Worm (Caenorhabditis elegans): ENCODE measurements around the gene col-166.

Gene col-166

ce11 chrX:6253899-6254670, 25.7 kb upstream of the col-166 start (continued):
- TF ChIP-seq dmd-8 (GFP tag; IDR thresholded peaks at IDR 0.05): 0 out of 2 replicates have a peak, but pooled peaks have one; percentile 16
- TF ChIP-seq nhr-111 (GFP tag; optimal IDR thresholded peaks at IDR 0.05): no peak
- no peak for TF ChIP-seq F44E2.7 (GFP tag; IDR thresholded peaks at IDR 0.05)
- no peak for TF ChIP-seq unc-39 (tag; optimal IDR thresholded peaks at IDR 0.05)
- peak; percentile 61 for TF ChIP-seq gei-8 (GFP tag; optimal IDR thresholded peaks at IDR 0.05)
- TF ChIP-seq cey-2 (tag; optimal IDR thresholded peaks at IDR 0.05; ENCODE audit: borderline replicate concordance, insufficient read depth): no peak

- no peak for TF ChIP-seq aly-2 (tag; optimal IDR thresholded peaks at IDR 0.05)
- TF ChIP-seq hlh-30 (tag; optimal IDR thresholded peaks at IDR 0.05; ENCODE audit: insufficient read depth): peak; percentile 25
Observed at ce11 chrX:6254671-6255031, 25.2 kb upstream of the col-166 start.

- TF ChIP-seq nhr-42 (GFP tag; IDR thresholded peaks at IDR 0.05) (no peak; the same call in 1 of the 2 replicates), nhr-10 (tag; optimal IDR thresholded peaks at IDR 0.05) (peak; percentile 84), zag-1 (tag; optimal IDR thresholded peaks at IDR 0.05) (no peak), lsy-2 (tag; optimal IDR thresholded peaks at IDR 0.05) (peak; percentile 38 to 63), pqm-1 (tag; optimal IDR thresholded peaks at IDR 0.05) (peak; percentile 28), F26F4.8 (GFP tag; conservative IDR thresholded peaks at IDR 0.05) (no peak), mdl-1 (tag; optimal IDR thresholded peaks at IDR 0.05) (peak; percentile 49 to 94), lin-39 (tag; optimal IDR thresholded peaks at IDR 0.05) (no peak), zip-2 (tag; optimal IDR thresholded peaks at IDR 0.05) (no peak), snpc-1.2 (GFP tag; IDR thresholded peaks at IDR 0.05) (0 out of 2 replicates have a peak, but pooled peaks have one; percentile 24), php-3 (GFP tag; IDR thresholded peaks at IDR 0.05) (peak; percentile 92), Y48G9A.11 (GFP tag; IDR thresholded peaks at IDR 0.05) (no peak), zfp-2 (tag; optimal IDR thresholded peaks at IDR 0.05) (no peak), ceh-20 (GFP tag; IDR thresholded peaks at IDR 0.05) (peak; percentile 27; the same call in 1 of the 2 replicates), hlh-11 (tag; optimal IDR thresholded peaks at IDR 0.05) (peak; percentile 99), F37D6.2 (tag; optimal IDR thresholded peaks at IDR 0.05) (no peak), gei-8 (GFP tag; optimal IDR thresholded peaks at IDR 0.05) (peak; percentile 69), F10B5.3 (tag; optimal IDR thresholded peaks at IDR 0.05) (no peak), jun-1 (tag; optimal IDR thresholded peaks at IDR 0.05) (peak; percentile 34), nhr-25 (tag; optimal IDR thresholded peaks at IDR 0.05; ENCODE audit: borderline replicate concordance, insufficient read depth) (no peak), mxl-2 (GFP tag; conservative IDR thresholded peaks at IDR 0.05) (peak; percentile 76), Y5F2A.4 (GFP tag; optimal IDR thresholded peaks at IDR 0.05) (no peak), ces-1 (GFP tag; optimal IDR thresholded peaks at IDR 0.05) (no peak), nhr-11 (tag; optimal IDR thresholded peaks at IDR 0.05) (peak; percentile 97), daf-12 (tag; optimal IDR thresholded peaks at IDR 0.05) (no peak), nhr-76 (tag; optimal IDR thresholded peaks at IDR 0.05) (no peak), aha-1 (tag) (peak; percentile 18), sdz-12 (GFP tag; optimal IDR thresholded peaks at IDR 0.05) (no peak), ctbp-1 (GFP tag; IDR thresholded peaks at IDR 0.05) (no peak), snpc-4 (tag; optimal IDR thresholded peaks at IDR 0.05) (no peak), T20F7.1 (GFP tag; optimal IDR thresholded peaks at IDR 0.05) (peak; percentile 62), lir-3 (tag; optimal IDR thresholded peaks at IDR 0.05) (no peak), lin-29 (GFP tag; IDR thresholded peaks at IDR 0.05) (no peak), egl-27 (tag; optimal IDR thresholded peaks at IDR 0.05) (no peak), lin-13 (GFP tag; optimal IDR thresholded peaks at IDR 0.05) (no peak), attf-4 (tag; optimal IDR thresholded peaks at IDR 0.05) (no peak), zip-11 (GFP tag; IDR thresholded peaks at IDR 0.05) (no peak), ztf-7 (tag; optimal IDR thresholded peaks at IDR 0.05) (peak; percentile 38), lin-15B (tag; optimal IDR thresholded peaks at IDR 0.05) (no peak), nhr-6 (tag; optimal IDR thresholded peaks at IDR 0.05) (peak; percentile 44), fos-1 (tag; optimal IDR thresholded peaks at IDR 0.05) (peak; percentile 16)
Observed at ce11 chrX:6255561-6255960, 24.3 kb upstream of the col-166 start.
